Worm (Caenorhabditis elegans) whole organism, early embryonic: ENCODE results near the gene hrpa-2.

Experiments used
- B0310.2 ChIP-seq: sonication (generic microtip); optimal IDR thresholded peaks from 2 replicates; lab custom pipeline; 2016; ENCODE audit warnings: mild to moderate bottlenecking, missing genetic modification characterization, missing compliant biosample characterization
- F13C5.2 ChIP-seq: sonication (generic microtip); optimal IDR thresholded peaks from 2 replicates; lab custom pipeline; 2017; ENCODE audit warnings: mild to moderate bottlenecking, missing genetic modification characterization, inconsistent platforms, missing compliant biosample characterization
- aly-1 ChIP-seq: sonication (generic microtip); optimal IDR thresholded peaks from 2 replicates; lab custom pipeline; 2016; ENCODE audit warnings: missing genetic modification characterization, missing compliant biosample characterization
- ama-1 ChIP-seq: fragments of 150-350 bp; optimal IDR thresholded peaks from 2 replicates; lab custom pipeline; 2014
- ceh-13 ChIP-seq: fragments of 200-800 bp; sonication (Bioruptor generic); optimal IDR thresholded peaks from 2 replicates; lab custom pipeline; 2018; ENCODE audit warnings: mild to moderate bottlenecking, missing genetic modification characterization, missing compliant biosample characterization
- ceh-36 ChIP-seq: sonication (generic microtip); optimal IDR thresholded peaks from 2 replicates; lab custom pipeline; 2016; ENCODE audit warnings: missing genetic modification characterization, inconsistent platforms, missing compliant biosample characterization
- ets-7 ChIP-seq: sonication (generic microtip); optimal IDR thresholded peaks from 2 replicates; lab custom pipeline; 2016; ENCODE audit warnings: missing genotype, missing genetic modification characterization, missing compliant biosample characterization
- flt-1 ChIP-seq: fragments of 200-800 bp; sonication (Bioruptor generic); IDR thresholded peaks from 2 replicates; pipeline ENCODE4 v1.3.6; 2022; ENCODE audit warnings: missing genetic modification characterization, missing compliant biosample characterization
- hmbx-1 ChIP-seq: sonication (generic microtip); optimal IDR thresholded peaks from 2 replicates; lab custom pipeline; 2016; ENCODE audit warnings: mild to moderate bottlenecking, missing genetic modification characterization, missing compliant biosample characterization
- hmg-4 ChIP-seq: fragments of 200-800 bp; sonication (Bioruptor generic); optimal IDR thresholded peaks from 2 replicates; lab custom pipeline; 2018; ENCODE audit warnings: mild to moderate bottlenecking, missing genetic modification characterization, missing compliant biosample characterization
- hnd-1 ChIP-seq: sonication (generic microtip); optimal IDR thresholded peaks from 2 replicates; lab custom pipeline; 2016; ENCODE audit warnings: missing genetic modification characterization, missing compliant biosample characterization
- pes-1 ChIP-seq: fragments of 200-800 bp; sonication (Bioruptor generic); IDR thresholded peaks from 2 replicates; pipeline ENCODE4 v1.3.6; 2022; ENCODE audit warnings: missing genetic modification reagents, missing genetic modification characterization, missing compliant biosample characterization
- scrt-1 ChIP-seq: fragments of 200-800 bp; sonication (Bioruptor generic); IDR thresholded peaks from 2 replicates; pipeline ENCODE4 v1.3.6; 2022; ENCODE audit warnings: missing genetic modification characterization, missing compliant biosample characterization
- sea-1 ChIP-seq: fragments of 200-800 bp; sonication (Bioruptor generic); conservative IDR thresholded peaks from 2 replicates; pipeline ENCODE4 v1.3.6; 2022; ENCODE audit warnings: missing genetic modification characterization, missing compliant biosample characterization
- tbx-11 ChIP-seq: fragments of 200-800 bp; sonication (Bioruptor generic); IDR thresholded peaks from 2 replicates; pipeline ENCODE4 v1.3.6; 2022; ENCODE audit warnings: missing genetic modification characterization, missing compliant biosample characterization
- tbx-37 ChIP-seq: fragments of 200-800 bp; sonication (Bioruptor generic); conservative IDR thresholded peaks from 2 replicates; pipeline ENCODE4 v1.3.6; 2022; ENCODE audit warnings: missing genetic modification reagents, missing genetic modification characterization, missing compliant biosample characterization
- tra-4 ChIP-seq: sonication (generic microtip); optimal IDR thresholded peaks from 2 replicates; lab custom pipeline; 2017; ENCODE audit warnings: missing genetic modification characterization, missing compliant biosample characterization

Gene hrpa-2

DNA sequence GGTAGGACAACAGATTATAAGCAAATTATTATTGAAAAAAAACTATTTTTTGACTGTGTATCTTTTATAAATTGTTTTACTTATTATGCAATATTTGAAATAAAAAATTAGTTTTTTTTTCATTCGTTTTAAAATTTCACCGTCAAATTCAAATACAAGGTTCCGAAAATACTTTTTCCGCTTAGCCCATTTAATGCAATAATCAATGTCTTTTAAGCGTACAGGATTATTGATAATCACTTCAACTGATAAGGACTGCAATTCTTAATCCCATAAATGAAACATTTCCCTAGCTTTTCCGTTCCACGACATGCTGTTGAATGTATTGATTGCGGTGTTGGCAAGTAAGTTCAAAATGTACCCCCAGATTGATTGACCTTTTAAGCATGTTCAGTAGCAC, 40.8 kb downstream of the hrpa-2 start, which contains the start of gene nspg-12:
Gene nspg-12, plus strand, starts transcription at position 301 of the 400 bp plus-strand sequence.
- TF ChIP-seq hnd-1 (no peak), F13C5.2 (no peak), B0310.2 (tag; lab: Kevin White, UChicago) (no peak), sea-1 (no peak)

DNA sequence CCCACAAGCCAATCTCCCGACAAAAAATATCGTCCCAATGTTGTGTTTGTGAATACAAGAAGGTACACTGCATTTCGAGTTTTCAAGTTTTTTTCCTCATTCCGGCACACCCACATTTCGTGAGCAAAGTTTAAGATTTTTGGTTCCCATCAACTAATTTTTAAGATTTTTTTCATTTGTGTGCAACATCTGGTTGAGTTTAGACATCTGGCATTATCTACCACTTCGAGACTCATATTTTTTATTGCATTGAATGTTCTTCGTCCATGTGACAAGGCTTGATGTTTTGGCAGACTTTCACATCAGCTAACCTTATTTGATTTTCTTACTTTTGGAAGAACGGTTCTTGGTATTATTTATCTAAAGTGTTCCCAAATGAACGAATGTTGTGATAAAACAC, 44.2 kb downstream of the hrpa-2 start:
- no peak for TF ChIP-seq hnd-1
- no peak for TF ChIP-seq aly-1 (tag; lab: Kevin White, UChicago)
- no peak for TF ChIP-seq ets-7 (tag; lab: Kevin White, UChicago)
- TF ChIP-seq ceh-36 (tag; lab: Kevin White, UChicago) = no peak
- no peak for TF ChIP-seq tbx-11 (GFP tag; lab: Robert Waterston, UW)
- no peak for TF ChIP-seq hmg-4 (GFP tag; lab: Kevin White, UChicago)
- no peak for TF ChIP-seq ceh-13 (GFP tag; lab: Kevin White, UChicago)
- no peak for TF ChIP-seq tbx-37
- no peak for TF ChIP-seq scrt-1 (GFP tag; lab: Robert Waterston, UW)
- no peak for TF ChIP-seq B0310.2 (tag; lab: Kevin White, UChicago)
- no peak for TF ChIP-seq sea-1
- TF ChIP-seq ama-1 = no peak

DNA sequence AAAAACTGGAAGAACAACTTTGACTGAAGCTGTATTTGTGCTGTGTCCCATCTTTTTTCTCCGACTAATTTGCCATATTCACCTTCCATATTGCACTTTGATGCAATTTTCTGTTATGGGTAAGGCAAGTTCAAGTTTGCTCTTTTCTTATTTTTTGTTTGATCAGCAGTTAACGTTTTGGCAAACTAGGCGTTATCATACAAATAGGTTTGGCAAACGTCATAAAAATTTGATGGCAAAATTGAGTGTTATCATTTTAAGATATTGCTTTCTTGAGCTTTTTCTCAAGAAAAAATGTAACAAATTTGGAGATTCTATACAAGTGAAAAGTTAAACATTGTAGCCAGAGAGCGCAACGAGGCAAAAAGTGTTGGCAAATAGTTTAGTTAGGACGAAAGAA, 45.9 kb downstream of the hrpa-2 start:
- TF ChIP-seq flt-1 (GFP tag; lab: Robert Waterston, UW) = no peak
- TF ChIP-seq hmg-4 (GFP tag; lab: Kevin White, UChicago) = no peak
- TF ChIP-seq tbx-37 = no peak
- TF ChIP-seq sea-1 = no peak
- no peak for TF ChIP-seq tbx-11 (GFP tag; lab: Robert Waterston, UW)
- TF ChIP-seq ets-7 (tag; lab: Kevin White, UChicago) = no peak

DNA sequence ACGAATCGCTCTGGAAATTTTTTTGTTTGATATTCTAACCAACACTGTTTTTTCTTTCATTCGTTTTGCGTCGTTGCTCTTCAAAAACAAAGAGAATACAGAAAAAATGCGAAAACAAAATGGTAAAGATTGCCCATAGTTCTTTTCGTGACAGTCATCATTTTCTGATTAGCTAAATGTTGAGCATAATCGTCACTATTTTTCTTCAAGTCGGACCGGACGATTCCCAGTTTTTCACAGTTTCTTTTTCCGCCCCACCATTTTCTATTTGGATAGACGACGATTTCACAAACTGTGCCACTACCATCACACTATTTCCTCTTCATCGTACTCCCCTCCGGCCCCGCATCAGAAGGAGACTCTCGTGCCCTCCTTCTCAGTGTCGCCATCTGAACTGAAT, 47.4 kb downstream of the hrpa-2 start:
- TF ChIP-seq sea-1 = no peak
- TF ChIP-seq ceh-13 (GFP tag; lab: Kevin White, UChicago) = no peak
- no peak for TF ChIP-seq hmg-4 (GFP tag; lab: Kevin White, UChicago)
- no peak for TF ChIP-seq ama-1
- TF ChIP-seq scrt-1 (GFP tag; lab: Robert Waterston, UW) = no peak
- no peak for TF ChIP-seq hmbx-1 (tag; lab: Kevin White, UChicago)
- TF ChIP-seq flt-1 (GFP tag; lab: Robert Waterston, UW) = no peak
- TF ChIP-seq F13C5.2 = no peak
- no peak for TF ChIP-seq tbx-37
- no peak for TF ChIP-seq tra-4 (tag; lab: Kevin White, UChicago)
- no peak for TF ChIP-seq tbx-11 (GFP tag; lab: Robert Waterston, UW)
- TF ChIP-seq B0310.2 (tag; lab: Kevin White, UChicago) = no peak
- TF ChIP-seq pes-1 = no peak
- no peak for TF ChIP-seq ceh-36 (tag; lab: Kevin White, UChicago)

DNA sequence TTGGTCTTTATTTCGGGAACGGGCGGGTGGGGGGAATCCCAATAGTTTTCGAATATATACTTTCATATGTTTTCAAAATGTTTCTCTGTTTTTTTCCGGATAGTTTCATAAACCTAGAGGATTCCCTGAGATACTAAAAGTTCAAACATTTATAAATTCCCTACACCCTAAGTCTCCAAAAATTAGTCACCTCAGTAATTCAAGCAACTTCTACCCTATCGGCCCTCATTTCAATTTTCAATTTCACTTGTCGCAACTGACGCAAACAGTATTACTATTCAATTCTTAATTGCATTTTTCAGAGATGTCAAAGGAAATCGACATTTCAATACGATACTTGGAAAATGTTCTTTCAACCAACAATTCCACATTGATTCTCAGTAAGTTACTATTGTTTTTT, 47.9 kb downstream of the hrpa-2 start, which contains the start of gene Y34B4A.4:
Gene Y34B4A.4, plus strand, starts transcription at position 301 of the 400 bp plus-strand sequence.
- TF ChIP-seq ceh-13 (GFP tag; lab: Kevin White, UChicago) (no peak), sea-1 (no peak), tra-4 (tag; lab: Kevin White, UChicago) (no peak), ets-7 (tag; lab: Kevin White, UChicago) (no peak), tbx-11 (GFP tag; lab: Robert Waterston, UW) (no peak), pes-1 (no peak), F13C5.2 (no peak)

DNA sequence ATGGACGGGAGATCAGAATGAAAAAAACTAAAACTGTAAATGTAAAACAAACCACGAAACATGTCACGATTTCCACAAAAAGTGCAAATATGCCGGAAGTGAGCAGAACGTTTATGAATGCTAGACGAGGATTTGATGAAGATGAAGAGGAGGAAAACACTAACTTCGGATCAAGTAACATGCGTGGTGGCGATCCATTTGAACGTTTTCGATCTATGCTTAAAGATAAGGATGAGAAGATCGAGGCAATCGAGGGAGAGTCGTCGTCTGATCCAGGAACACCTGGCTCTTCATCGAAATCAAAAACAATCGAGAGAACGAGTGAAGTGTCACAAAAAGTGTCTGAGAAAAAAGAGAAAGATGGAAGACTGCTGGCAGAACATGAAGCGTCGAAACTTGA, 49.2 kb downstream of the hrpa-2 start:
- TF ChIP-seq tbx-37 = no peak
- TF ChIP-seq hmg-4 (GFP tag; lab: Kevin White, UChicago) = no peak
- TF ChIP-seq B0310.2 (tag; lab: Kevin White, UChicago) = no peak
- TF ChIP-seq ceh-13 (GFP tag; lab: Kevin White, UChicago) = no peak
- TF ChIP-seq hnd-1 = no peak
- TF ChIP-seq pes-1 = no peak
- TF ChIP-seq flt-1 (GFP tag; lab: Robert Waterston, UW) = no peak
- no peak for TF ChIP-seq scrt-1 (GFP tag; lab: Robert Waterston, UW)
- TF ChIP-seq tra-4 (tag; lab: Kevin White, UChicago) = no peak

DNA sequence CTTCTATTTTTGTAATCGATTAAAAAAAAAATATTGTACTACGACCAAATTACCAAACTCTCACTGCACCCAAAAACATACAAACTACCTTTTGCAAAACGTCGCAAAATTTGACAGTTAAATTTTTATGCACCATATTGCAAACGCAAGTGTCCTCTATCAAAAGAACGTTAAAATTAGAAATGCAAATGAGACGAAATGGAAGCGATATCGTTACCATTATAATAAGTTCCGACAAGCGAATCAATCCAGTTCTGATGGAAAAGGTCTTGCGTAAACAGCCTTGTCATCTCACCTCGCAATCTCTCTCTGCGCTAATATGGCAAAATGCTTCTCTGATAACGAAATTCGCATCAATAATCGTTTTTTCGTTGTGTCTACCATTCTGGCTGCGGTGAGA, 51.9 kb downstream of the hrpa-2 start:
- TF ChIP-seq hmg-4 (GFP tag; lab: Kevin White, UChicago) (no peak), sea-1 (no peak), hnd-1 (no peak), B0310.2 (tag; lab: Kevin White, UChicago) (no peak), ceh-36 (tag; lab: Kevin White, UChicago) (no peak), ets-7 (tag; lab: Kevin White, UChicago) (no peak), tbx-37 (no peak)
